Fruit fly (Drosophila melanogaster) whole organism, prepupa: ENCODE results near the gene CG1998.

ENCODE experiments used
- Blimp-1 ChIP-seq: fragments of 200-800 bp; sonication (Bioruptor generic); optimal IDR thresholded peaks from 3 replicates; lab custom pipeline; 2017; ENCODE audit warnings: missing biosample characterization, missing genetic modification characterization, mild to moderate bottlenecking, moderate library complexity, missing genetic modification reagents
- CG1621 ChIP-seq: fragments of 200-800 bp; sonication (Bioruptor generic); optimal IDR thresholded peaks from 3 replicates; lab custom pipeline; 2018; ENCODE audit warnings: missing biosample characterization, mild to moderate bottlenecking, missing genetic modification characterization
- CG6854 ChIP-seq: fragments of 200-800 bp; sonication (Bioruptor generic); optimal IDR thresholded peaks from 2 replicates; lab custom pipeline; 2017; ENCODE audit warnings: missing biosample characterization, mild to moderate bottlenecking, missing genetic modification characterization
- Eip75B ChIP-seq: fragments of 200-800 bp; sonication (Bioruptor generic); optimal IDR thresholded peaks from 3 replicates; lab custom pipeline; 2016; ENCODE audit warnings: missing biosample characterization, missing genetic modification characterization
- Eip93F ChIP-seq: fragments of 200-800 bp; sonication (Bioruptor generic); optimal IDR thresholded peaks from 2 replicates; lab custom pipeline; 2016; ENCODE audit warnings: missing biosample characterization, mild to moderate bottlenecking, missing genetic modification characterization
- Hr39 ChIP-seq: fragments of 200-800 bp; sonication (Bioruptor generic); optimal IDR thresholded peaks from 2 replicates; lab custom pipeline; 2016; ENCODE audit warnings: missing biosample characterization, missing genetic modification characterization
- Lpt ChIP-seq: fragments of 200-800 bp; sonication (Bioruptor generic); optimal IDR thresholded peaks from 3 replicates; lab custom pipeline; 2016; ENCODE audit warnings: missing biosample characterization, missing genetic modification characterization
- Sox102F ChIP-seq: fragments of 200-800 bp; sonication (Bioruptor generic); optimal IDR thresholded peaks from 2 replicates; lab custom pipeline; 2016; ENCODE audit warnings: missing biosample characterization, mild to moderate bottlenecking, missing genetic modification characterization
- esn ChIP-seq: fragments of 200-800 bp; sonication (Bioruptor generic); optimal IDR thresholded peaks from 2 replicates; lab custom pipeline; 2016; ENCODE audit warnings: missing biosample characterization, mild to moderate bottlenecking, missing genetic modification characterization, moderate library complexity
- pdm3 ChIP-seq: fragments of 200-800 bp; sonication (Bioruptor generic); optimal IDR thresholded peaks from 3 replicates; lab custom pipeline; 2016; ENCODE audit warnings: missing biosample characterization, missing genetic modification characterization

DNA sequence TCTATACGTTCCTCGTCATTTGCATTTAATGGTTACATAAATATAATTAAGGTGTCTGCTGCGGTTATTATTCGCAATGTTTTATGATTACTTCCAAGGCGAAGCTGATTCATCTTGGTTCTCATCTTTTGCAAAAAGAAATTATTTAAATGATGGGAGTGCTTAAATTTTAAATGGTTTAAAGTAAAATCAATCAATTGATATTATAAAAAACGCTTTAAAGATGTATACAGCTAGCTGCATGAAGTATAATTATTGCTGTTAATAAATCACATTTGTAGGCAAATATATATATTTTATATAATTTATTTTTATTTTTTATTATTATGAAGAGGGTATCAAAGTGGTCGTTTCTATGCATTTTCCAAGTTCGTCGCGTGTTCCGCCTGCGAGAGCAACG lies 37.9 kb upstream of the CG1998 start:
- TF ChIP-seq Lpt (GFP tag; lab: Kevin White, UChicago): no peak
- TF ChIP-seq CG6854 (GFP tag; lab: Kevin White, UChicago): no peak
- TF ChIP-seq Eip75B (GFP tag; lab: Kevin White, UChicago): no peak
- no peak for TF ChIP-seq Hr39 (GFP tag; lab: Kevin White, UChicago)
- TF ChIP-seq Eip93F (GFP tag; lab: Kevin White, UChicago): no peak
- no peak for TF ChIP-seq pdm3 (GFP tag; lab: Kevin White, UChicago)
- no peak for TF ChIP-seq esn (GFP tag; lab: Kevin White, UChicago)
- no peak for TF ChIP-seq Sox102F (GFP tag; lab: Kevin White, UChicago)
- no peak for TF ChIP-seq CG1621 (tag; lab: Kevin White, UChicago)
- TF ChIP-seq Blimp-1 (GFP tag; lab: Kevin White, UChicago): no peak
